Worm (Caenorhabditis elegans) whole organism, L2 larva: Measurements from ENCODE around the gene K01A6.5.

ENCODE experiments used
- ama-1 ChIP-seq: fragments of 150-350 bp; optimal IDR thresholded peaks from 2 replicates; lab custom pipeline; 2018; ENCODE audit warnings: inconsistent platforms
- ceh-82 ChIP-seq: fragments of 150-350 bp; optimal IDR thresholded peaks from 2 replicates; lab custom pipeline; 2014; ENCODE audit warnings: missing biosample characterization, missing genetic modification characterization
- fos-1 ChIP-seq: fragments of 150-350 bp; optimal IDR thresholded peaks from 2 replicates; lab custom pipeline; 2014; ENCODE audit warnings: missing biosample characterization, missing genetic modification characterization
- nhr-6 ChIP-seq: fragments of 150-350 bp; optimal IDR thresholded peaks from 2 replicates; lab custom pipeline; 2014; ENCODE audit warnings: missing biosample characterization, missing genetic modification characterization
- unc-62 ChIP-seq: fragments of 150-350 bp; optimal IDR thresholded peaks from 2 replicates; lab custom pipeline; 2014; ENCODE audit warnings: missing biosample characterization, missing genetic modification reagents, missing genetic modification characterization
- ztf-4 ChIP-seq: fragments of 150-350 bp; optimal IDR thresholded peaks from 2 replicates; lab custom pipeline; 2014; ENCODE audit warnings: missing biosample characterization, missing genetic modification characterization

DNA sequence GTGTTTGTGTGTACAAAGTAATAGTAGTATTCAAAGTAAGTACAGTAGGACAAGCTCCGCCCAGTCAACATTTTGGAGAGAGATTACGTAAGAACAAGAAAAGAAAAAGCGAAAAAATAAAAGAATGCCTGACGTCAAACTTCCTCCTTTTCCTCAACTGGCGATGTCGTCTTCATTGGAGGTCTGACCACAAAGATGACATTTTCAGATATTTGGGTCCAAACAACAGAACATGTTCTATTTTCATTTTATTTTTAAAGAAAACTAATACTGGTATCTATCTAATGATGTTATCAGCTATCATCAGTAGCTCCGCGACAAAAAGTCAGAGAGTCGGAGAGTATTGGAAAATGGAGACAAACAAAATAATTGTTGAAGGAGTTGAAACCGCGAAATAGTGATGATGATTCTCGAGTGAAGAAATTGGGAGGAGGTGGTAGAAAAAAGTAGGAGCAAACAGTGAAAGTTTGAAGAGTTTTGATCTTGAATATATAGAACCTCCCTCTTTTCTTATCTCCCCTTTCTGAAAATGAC lies 31.3 kb downstream of the K01A6.5 start, which contains the start of gene lips-5:
- TF ChIP-seq ceh-82 (tag; lab: Kevin White, UChicago) (no peak), ztf-4 (no peak), fos-1 (tag; lab: Kevin White, UChicago) (peak; percentile 22), ama-1 (lab: Kevin White, UChicago) (no peak), unc-62 (GFP tag; lab: Kevin White, UChicago) (no peak), nhr-6 (no peak)
